Fruit fly (Drosophila melanogaster) whole organism, embryonic: Measurements from ENCODE around the gene Lcch3.

Source experiments
- BEAF-32 ChIP-seq: fragments of 200-800 bp; sonication (Bioruptor generic); optimal IDR thresholded peaks from 3 replicates; lab custom pipeline; 2017; ENCODE audit warnings: missing biosample characterization, missing genetic modification characterization, mild to moderate bottlenecking, moderate library complexity, missing genetic modification reagents
- Bdp1 ChIP-seq: fragments of 200-800 bp; sonication (Bioruptor generic); optimal IDR thresholded peaks from 3 replicates; lab custom pipeline; 2016; ENCODE audit warnings: missing biosample characterization, missing genetic modification characterization
- CG11093 ChIP-seq: fragments of 200-800 bp; sonication (Bioruptor generic); IDR thresholded peaks from 3 replicates; pipeline ENCODE4 v1.3.6; 2022; ENCODE audit warnings: missing biosample characterization, missing genetic modification characterization
- CG11695 ChIP-seq: fragments of 200-800 bp; sonication (Bioruptor generic); IDR thresholded peaks from 3 replicates; pipeline ENCODE4 v1.3.6; 2022; ENCODE audit warnings: missing biosample characterization, missing genetic modification characterization
- CG14860 ChIP-seq: fragments of 200-800 bp; sonication (Bioruptor generic); IDR thresholded peaks from 3 replicates; pipeline ENCODE4 v1.3.6; 2022; ENCODE audit warnings: missing biosample characterization, missing genetic modification characterization; ENCODE audit not compliant: partially characterized antibody
- CG15011 ChIP-seq: fragments of 200-800 bp; sonication (Bioruptor generic); optimal IDR thresholded peaks from 3 replicates; lab custom pipeline; 2018; ENCODE audit warnings: missing biosample characterization, mild to moderate bottlenecking, missing genetic modification characterization
- CG15514 ChIP-seq: fragments of 200-800 bp; sonication (Bioruptor generic); optimal IDR thresholded peaks from 3 replicates; lab custom pipeline; 2017; ENCODE audit warnings: missing biosample characterization, missing genetic modification characterization, mild to moderate bottlenecking, moderate library complexity, missing genetic modification reagents
- CG1603 ChIP-seq: fragments of 200-800 bp; sonication (Bioruptor generic); optimal IDR thresholded peaks from 2 replicates; lab custom pipeline; 2019; ENCODE audit warnings: missing biosample characterization, mild to moderate bottlenecking, missing genetic modification characterization, moderate library complexity
- CG18476 ChIP-seq: fragments of 200-800 bp; sonication (Bioruptor generic); optimal IDR thresholded peaks from 2 replicates; lab custom pipeline; 2016; ENCODE audit warnings: missing biosample characterization, mild to moderate bottlenecking, missing genetic modification characterization
- CG2712 ChIP-seq: fragments of 200-800 bp; optimal IDR thresholded peaks from 3 replicates; lab custom pipeline; 2019; ENCODE audit warnings: missing biosample characterization, mild to moderate bottlenecking, missing genetic modification characterization, moderate library complexity
- CG31365 ChIP-seq: fragments of 200-800 bp; sonication (Bioruptor generic); optimal IDR thresholded peaks from 2 replicates; lab custom pipeline; 2018; ENCODE audit warnings: missing biosample characterization, mild to moderate bottlenecking, missing genetic modification characterization
- CG33213 ChIP-seq: fragments of 200-800 bp; sonication (Bioruptor generic); optimal IDR thresholded peaks from 3 replicates; lab custom pipeline; 2016; ENCODE audit warnings: missing biosample characterization, missing genetic modification characterization
- CG3847 ChIP-seq: fragments of 200-800 bp; sonication (Bioruptor generic); IDR thresholded peaks from 2 replicates; pipeline ENCODE4 v1.3.6; 2022; ENCODE audit warnings: missing biosample characterization, missing genetic modification characterization
- CG6791 ChIP-seq: fragments of 200-800 bp; sonication (Bioruptor generic); IDR thresholded peaks from 3 replicates; pipeline ENCODE4 v1.3.6; 2022; ENCODE audit warnings: missing biosample characterization, missing genetic modification characterization; ENCODE audit not compliant: partially characterized antibody
- CG6854 ChIP-seq: fragments of 200-800 bp; sonication (Bioruptor generic); optimal IDR thresholded peaks from 3 replicates; lab custom pipeline; 2017; ENCODE audit warnings: missing biosample characterization, mild to moderate bottlenecking, missing genetic modification characterization
- CG7556 ChIP-seq: fragments of 200-800 bp; sonication (Bioruptor generic); optimal IDR thresholded peaks from 2 replicates; lab custom pipeline; 2017; ENCODE audit warnings: missing biosample characterization, mild to moderate bottlenecking, missing genetic modification characterization
- CG8281 ChIP-seq: fragments of 200-800 bp; sonication (Bioruptor generic); optimal IDR thresholded peaks from 2 replicates; lab custom pipeline; 2018; ENCODE audit warnings: missing biosample characterization, mild to moderate bottlenecking, missing genetic modification characterization, moderate library complexity
- CG8290 ChIP-seq, 3 experiments: fragments of 200-800 bp; sonication (Bioruptor generic); optimal IDR thresholded peaks; 2 replicates each; lab custom pipeline; 2016 to 2019; ENCODE audit warnings: missing biosample characterization in 3 of 3, missing genetic modification characterization in 3 of 3, mild to moderate bottlenecking in 2 of 3, moderate library complexity in 1 of 3
- CG8388 ChIP-seq: fragments of 200-800 bp; sonication (Bioruptor generic); optimal IDR thresholded peaks from 2 replicates; lab custom pipeline; 2019; ENCODE audit warnings: missing biosample characterization, mild to moderate bottlenecking, missing genetic modification characterization, moderate library complexity
- CG9876 ChIP-seq: fragments of 200-800 bp; sonication (Bioruptor generic); optimal IDR thresholded peaks from 2 replicates; lab custom pipeline; 2016; ENCODE audit warnings: missing biosample characterization, missing genetic modification characterization
- Chrac-16 ChIP-seq: fragments of 200-800 bp; sonication (Bioruptor generic); optimal IDR thresholded peaks from 3 replicates; lab custom pipeline; 2016; ENCODE audit warnings: missing biosample characterization, missing genetic modification characterization
- D ChIP-seq, 2 experiments: fragments of 200-800 bp in 1 of 2; fragments of >200 bp in 1 of 2; sonication (Bioruptor generic) in 1 of 2; optimal IDR thresholded peaks; 2 replicates in 1 of 2; 3 replicates in 1 of 2; lab custom pipeline; 2017; ENCODE audit warnings: mild to moderate bottlenecking in 1 of 2, missing biosample characterization in 1 of 2, missing genetic modification characterization in 1 of 2, missing genetic modification reagents in 1 of 2
- Elba2 ChIP-seq: fragments of 200-800 bp; sonication (Bioruptor generic); optimal IDR thresholded peaks from 3 replicates; lab custom pipeline; 2016; ENCODE audit warnings: missing biosample characterization, missing genetic modification characterization
- Ets97D ChIP-seq: fragments of 200-800 bp; sonication (Bioruptor generic); optimal IDR thresholded peaks from 3 replicates; lab custom pipeline; 2016; ENCODE audit warnings: missing biosample characterization, missing genetic modification characterization
- Fer3 ChIP-seq: fragments of 200-800 bp; sonication (Bioruptor generic); optimal IDR thresholded peaks from 2 replicates; lab custom pipeline; 2018; ENCODE audit warnings: missing biosample characterization, mild to moderate bottlenecking, missing genetic modification characterization, moderate library complexity
- Gsc ChIP-seq: fragments of 200-800 bp; sonication (Bioruptor generic); IDR thresholded peaks from 2 replicates; pipeline ENCODE4 v1.3.6; 2022; ENCODE audit warnings: missing biosample characterization, missing genetic modification characterization
- Hmr ChIP-seq: fragments of 200-800 bp; sonication (Bioruptor generic); optimal IDR thresholded peaks from 3 replicates; lab custom pipeline; 2017; ENCODE audit warnings: mild to moderate bottlenecking, missing biosample characterization, missing genetic modification reagents, missing genetic modification characterization
- MESR4 ChIP-seq: fragments of 200-800 bp; sonication (Bioruptor generic); optimal IDR thresholded peaks from 2 replicates; lab custom pipeline; 2018; ENCODE audit warnings: missing biosample characterization, mild to moderate bottlenecking, missing genetic modification characterization, moderate library complexity
- Rx ChIP-seq: fragments of 200-800 bp; sonication (Bioruptor generic); IDR thresholded peaks from 2 replicates; pipeline ENCODE4 v1.3.6; 2022; ENCODE audit warnings: missing biosample characterization, missing genetic modification characterization
- Trl ChIP-seq, 3 experiments: fragments of >200 bp in 2 of 3; fragments of 200-800 bp in 1 of 3; sonication (Bioruptor generic) in 1 of 3; optimal IDR thresholded peaks; 2 replicates in 1 of 3; 3 replicates in 2 of 3; lab custom pipeline; 2016 to 2017; ENCODE audit warnings: missing biosample characterization in 1 of 3, missing genetic modification characterization in 1 of 3
- caup ChIP-seq: fragments of 200-800 bp; sonication (Bioruptor generic); optimal IDR thresholded peaks from 3 replicates; lab custom pipeline; 2017; ENCODE audit warnings: missing biosample characterization, mild to moderate bottlenecking, missing genetic modification characterization, moderate library complexity; ENCODE audit not compliant: severe bottlenecking
- eve ChIP-seq, 2 experiments: fragments of >200 bp; optimal IDR thresholded peaks; 2 replicates each; lab custom pipeline; 2017; ENCODE audit warnings: missing biosample characterization in 2 of 2, missing genetic modification characterization in 2 of 2
- grn ChIP-seq: fragments of 200-800 bp; sonication (Bioruptor generic); optimal IDR thresholded peaks from 3 replicates; lab custom pipeline; 2017; ENCODE audit warnings: missing biosample characterization, missing genetic modification characterization
- hb ChIP-seq: fragments of 200-800 bp; sonication (Bioruptor generic); IDR thresholded peaks from 3 replicates; pipeline ENCODE4 v1.3.6; 2022; ENCODE audit warnings: missing biosample characterization, missing genetic modification characterization; ENCODE audit not compliant: partially characterized antibody
- hkb ChIP-seq, 2 experiments: fragments of 200-800 bp in 1 of 2; fragments of >200 bp in 1 of 2; sonication (Bioruptor generic) in 1 of 2; IDR thresholded peaks in 1 of 2; optimal IDR thresholded peaks in 1 of 2; 2 replicates each; pipeline versions ENCODE4 v1.3.6 to Lab custom; 2017 to 2022; ENCODE audit warnings: missing biosample characterization in 1 of 2, missing genetic modification characterization in 1 of 2
- lmd ChIP-seq: fragments of 200-800 bp; sonication (Bioruptor generic); IDR thresholded peaks from 2 replicates; pipeline ENCODE4 v1.3.6; 2022; ENCODE audit warnings: missing biosample characterization, missing genetic modification characterization
- nom ChIP-seq: fragments of 200-800 bp; sonication (Bioruptor generic); optimal IDR thresholded peaks from 2 replicates; lab custom pipeline; 2017; ENCODE audit warnings: missing biosample characterization, missing genetic modification characterization, mild to moderate bottlenecking, moderate library complexity, missing genetic modification reagents
- peb ChIP-seq: fragments of 200-800 bp; sonication (Bioruptor generic); IDR thresholded peaks from 2 replicates; pipeline ENCODE4 v1.3.6; 2022; ENCODE audit warnings: missing biosample characterization, missing genetic modification characterization
- sc ChIP-seq, 3 experiments: fragments of >200 bp in 2 of 3; fragments of 200-800 bp in 1 of 3; sonication (Bioruptor generic) in 1 of 3; optimal IDR thresholded peaks; 2 replicates in 2 of 3; 3 replicates in 1 of 3; lab custom pipeline; 2017; ENCODE audit warnings: mild to moderate bottlenecking in 1 of 3, missing biosample characterization in 1 of 3, missing genetic modification characterization in 1 of 3, missing genetic modification reagents in 1 of 3
- sens ChIP-seq: fragments of 200-800 bp; sonication (Bioruptor generic); peaks from one replicate; lab custom pipeline; 2016; ENCODE audit warnings: missing biosample characterization, missing genetic modification characterization
- sim ChIP-seq: fragments of 200-800 bp; sonication (Bioruptor generic); IDR thresholded peaks from 2 replicates; pipeline ENCODE4 v1.3.6; 2022; ENCODE audit warnings: missing biosample characterization, missing genetic modification characterization
- sug ChIP-seq: fragments of 200-800 bp; optimal IDR thresholded peaks from 2 replicates; lab custom pipeline; 2019; ENCODE audit warnings: missing biosample characterization, mild to moderate bottlenecking, missing genetic modification characterization, moderate library complexity
- tap ChIP-seq: fragments of 200-800 bp; optimal IDR thresholded peaks from 3 replicates; lab custom pipeline; 2019; ENCODE audit warnings: missing biosample characterization, mild to moderate bottlenecking, missing genetic modification characterization, moderate library complexity
- trem ChIP-seq: fragments of 200-800 bp; optimal IDR thresholded peaks from 3 replicates; lab custom pipeline; 2019; ENCODE audit warnings: missing biosample characterization, mild to moderate bottlenecking, missing genetic modification characterization, moderate library complexity
- tx ChIP-seq: fragments of 200-800 bp; sonication (Bioruptor generic); optimal IDR thresholded peaks from 2 replicates; lab custom pipeline; 2016; ENCODE audit warnings: missing biosample characterization, missing genetic modification characterization
- zen2 ChIP-seq: fragments of 200-800 bp; sonication (Bioruptor generic); IDR thresholded peaks from 3 replicates; pipeline ENCODE4 v1.3.6; 2022; ENCODE audit warnings: missing biosample characterization, missing genetic modification characterization; ENCODE audit not compliant: partially characterized antibody

Gene Lcch3

DNA sequence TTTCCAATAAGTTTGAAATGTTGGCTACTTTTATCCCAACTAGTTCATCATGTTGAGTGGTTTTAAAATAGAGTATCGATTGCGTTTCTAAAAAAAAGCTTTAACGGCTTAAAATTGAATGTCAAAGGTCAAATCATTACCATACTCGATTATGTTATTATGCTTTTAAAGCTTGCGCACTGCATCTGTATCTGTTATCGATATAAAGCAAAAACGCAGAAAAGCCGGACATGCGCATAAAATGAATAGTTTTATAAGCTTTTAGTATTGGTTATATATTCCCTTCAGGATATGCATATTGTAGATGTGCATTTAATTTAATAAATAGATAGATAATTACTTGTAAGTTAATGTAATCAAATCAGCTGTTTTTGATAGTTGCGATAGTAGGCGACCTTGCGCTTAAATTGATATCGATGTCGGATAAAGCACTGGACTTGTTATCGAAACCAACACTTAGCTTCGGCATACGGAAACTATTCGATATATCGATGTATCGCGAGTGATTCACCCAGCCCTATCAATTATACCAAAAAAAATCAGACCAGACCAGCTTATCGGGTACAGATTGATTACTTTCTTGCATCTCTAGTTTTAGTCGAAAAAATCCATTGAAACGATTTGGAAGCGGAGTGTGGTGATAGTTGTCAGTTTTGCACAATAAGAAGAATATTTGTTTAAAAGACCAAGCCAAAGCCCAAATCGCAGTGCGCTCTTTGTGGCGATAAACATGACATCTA, 33.1 kb upstream of the Lcch3 start, which contains the start of gene shi (continued):
- TF ChIP-seq CG15514 (peak; percentile 60), CG3847 (GFP tag; lab: Robert Waterston, UW) (no peak), trem (tag; lab: Kevin White, UChicago) (peak; percentile 65), Ets97D (GFP tag; lab: Kevin White, UChicago) (peak; percentile 69), zen2 (GFP tag; lab: Robert Waterston, UW) (peak; percentile 97; the same call in 2 of the 3 replicates), CG11093 (GFP tag; lab: Robert Waterston, UW) (no peak), sc (optimal IDR thresholded peaks at IDR 0.05; lab: Kevin White, UChicago) (no peak), sc (GFP tag; optimal IDR thresholded peaks at IDR 0.05; lab: Kevin White, UChicago) (no peak), sens (peak; percentile 88), Rx (GFP tag; lab: Robert Waterston, UW) (no peak), tx (GFP tag; lab: Kevin White, UChicago) (no peak), hb (peak; percentile 99), CG8290 (GFP tag; optimal IDR thresholded peaks at IDR 0.05; lab: Kevin White, UChicago) (peak; percentile 48), CG8290 (tag; optimal IDR thresholded peaks at IDR 0.05; lab: Kevin White, UChicago) (peak in 1 of 2 experiments; percentile 75), CG2712 (tag; lab: Kevin White, UChicago) (peak; percentile 46), Hmr (GFP tag; lab: Kevin White, UChicago) (peak; percentile 45), D (optimal IDR thresholded peaks at IDR 0.05; lab: Kevin White, UChicago) (no peak), D (GFP tag; optimal IDR thresholded peaks at IDR 0.05; lab: Kevin White, UChicago) (no peak), CG14860 (GFP tag; lab: Robert Waterston, UW) (peak; percentile 97), MESR4 (GFP tag; lab: Kevin White, UChicago) (peak; percentile 72), CG15011 (GFP tag; lab: Kevin White, UChicago) (no peak), grn (peak; percentile 52), CG18476 (GFP tag; lab: Kevin White, UChicago) (no peak), eve (GFP tag; optimal IDR thresholded peaks at IDR 0.05; lab: Kevin White, UChicago) (no peak), CG9876 (GFP tag; lab: Kevin White, UChicago) (no peak), CG7556 (GFP tag; lab: Kevin White, UChicago) (no peak), Bdp1 (GFP tag; lab: Kevin White, UChicago) (no peak), tap (tag; lab: Kevin White, UChicago) (no peak), CG1603 (tag; lab: Kevin White, UChicago) (peak; percentile 79), CG8388 (GFP tag; lab: Kevin White, UChicago) (no peak), Elba2 (GFP tag; lab: Kevin White, UChicago) (peak; percentile 65), CG6791 (GFP tag; lab: Robert Waterston, UW) (peak; percentile 99), caup (GFP tag; lab: Kevin White, UChicago) (peak; percentile 51), nom (GFP tag; lab: Kevin White, UChicago) (no peak), CG8281 (tag; lab: Kevin White, UChicago) (no peak), lmd (GFP tag; lab: Robert Waterston, UW) (no peak), sim (no peak), CG11695 (no peak), sug (peak; percentile 46), CG31365 (no peak), BEAF-32 (GFP tag; lab: Kevin White, UChicago) (peak; percentile 98), Fer3 (tag; lab: Kevin White, UChicago) (peak; percentile 9), CG33213 (GFP tag; lab: Kevin White, UChicago) (peak; percentile 36), Gsc (GFP tag; lab: Robert Waterston, UW) (no peak), Trl (optimal IDR thresholded peaks at IDR 0.05; lab: Kevin White, UChicago) (no peak), Trl (GFP tag; optimal IDR thresholded peaks at IDR 0.05; lab: Kevin White, UChicago) (no peak), peb (GFP tag; lab: Robert Waterston, UW) (no peak), CG6854 (GFP tag; lab: Kevin White, UChicago) (no peak), hkb (optimal IDR thresholded peaks at IDR 0.05; lab: Kevin White, UChicago) (no peak), hkb (GFP tag; IDR thresholded peaks at IDR 0.05; lab: Robert Waterston, UW) (no peak), Chrac-16 (GFP tag; lab: Kevin White, UChicago) (no peak)
